Fruit fly (Drosophila melanogaster) whole organism, adult: ENCODE measurements around the gene bdl.

Experiments used
- CG1620 ChIP-seq: fragments of 200-800 bp; sonication (Bioruptor generic); optimal IDR thresholded peaks from 2 replicates; lab custom pipeline; 2016; ENCODE audit warnings: missing biosample characterization, missing genetic modification characterization
- CG7045 ChIP-seq: fragments of 200-800 bp; sonication (Bioruptor generic); optimal IDR thresholded peaks from 2 replicates; lab custom pipeline; 2017; ENCODE audit warnings: missing biosample characterization, mild to moderate bottlenecking, missing genetic modification characterization
- CG7101 ChIP-seq: fragments of 200-800 bp; sonication (Bioruptor generic); optimal IDR thresholded peaks from 2 replicates; lab custom pipeline; 2018; ENCODE audit warnings: missing biosample characterization, mild to moderate bottlenecking, missing genetic modification characterization, moderate library complexity
- pad ChIP-seq: fragments of 200-800 bp; sonication (Bioruptor generic); optimal IDR thresholded peaks from 3 replicates; lab custom pipeline; 2017; ENCODE audit warnings: missing biosample characterization, missing genetic modification characterization, mild to moderate bottlenecking, moderate library complexity, missing genetic modification reagents

dm6 chr2L:4296887-4297286 lies 27.5 kb upstream of the bdl start:
- TF ChIP-seq CG7101 (tag; lab: Kevin White, UChicago) (no peak), CG1620 (GFP tag; lab: Kevin White, UChicago) (no peak), pad (GFP tag; lab: Kevin White, UChicago) (no peak), CG7045 (no peak)
